Fruit fly (Drosophila melanogaster) whole organism, embryonic: Measurements from ENCODE around the gene CG11131.

Experiments
- Adf1 ChIP-seq: fragments of 200-800 bp; sonication (Bioruptor generic); IDR thresholded peaks from 2 replicates; pipeline ENCODE4 v1.3.6; 2022; ENCODE audit warnings: missing biosample characterization, missing genetic modification characterization
- Asciz ChIP-seq: fragments of 200-800 bp; sonication (Bioruptor generic); optimal IDR thresholded peaks from 2 replicates; lab custom pipeline; 2017; ENCODE audit warnings: missing biosample characterization, mild to moderate bottlenecking, missing genetic modification characterization, missing genetic modification reagents
- Bteb2 ChIP-seq: fragments of 200-800 bp; sonication (Bioruptor generic); optimal IDR thresholded peaks from 2 replicates; lab custom pipeline; 2016; ENCODE audit warnings: missing biosample characterization, missing genetic modification characterization
- CG10209 ChIP-seq: fragments of 200-800 bp; sonication (Bioruptor generic); optimal IDR thresholded peaks from 3 replicates; lab custom pipeline; 2017; ENCODE audit warnings: missing biosample characterization, mild to moderate bottlenecking, missing genetic modification characterization, missing genetic modification reagents
- CG10267 ChIP-seq: fragments of 200-800 bp; sonication (Bioruptor generic); optimal IDR thresholded peaks from 2 replicates; lab custom pipeline; 2018; ENCODE audit warnings: missing biosample characterization, mild to moderate bottlenecking, missing genetic modification characterization, moderate library complexity
- CG13894 ChIP-seq: fragments of 200-800 bp; sonication (Bioruptor generic); optimal IDR thresholded peaks from 3 replicates; lab custom pipeline; 2018; ENCODE audit warnings: missing biosample characterization, mild to moderate bottlenecking, missing genetic modification characterization, moderate library complexity
- CG14710 ChIP-seq: fragments of 200-800 bp; sonication (Bioruptor generic); optimal IDR thresholded peaks from 3 replicates; lab custom pipeline; 2019; ENCODE audit warnings: missing biosample characterization, mild to moderate bottlenecking, missing genetic modification characterization, moderate library complexity
- CG15696 ChIP-seq: fragments of 200-800 bp; sonication (Bioruptor generic); optimal IDR thresholded peaks from 2 replicates; lab custom pipeline; 2019; ENCODE audit warnings: missing biosample characterization, mild to moderate bottlenecking, missing genetic modification characterization, moderate library complexity
- CG17385 ChIP-seq: fragments of 200-800 bp; sonication (Bioruptor generic); optimal IDR thresholded peaks from 3 replicates; lab custom pipeline; 2018; ENCODE audit warnings: missing biosample characterization, mild to moderate bottlenecking, missing genetic modification characterization
- CG1832 ChIP-seq: fragments of 200-800 bp; sonication (Bioruptor generic); optimal IDR thresholded peaks from 2 replicates; lab custom pipeline; 2017; ENCODE audit warnings: missing biosample characterization, mild to moderate bottlenecking, missing genetic modification characterization, inconsistent platforms
- CG31388 ChIP-seq: fragments of 200-800 bp; sonication (Bioruptor generic); optimal IDR thresholded peaks from 2 replicates; lab custom pipeline; 2016; ENCODE audit warnings: missing biosample characterization, missing genetic modification characterization
- CG34422 ChIP-seq: fragments of 200-800 bp; sonication (Bioruptor generic); IDR thresholded peaks from 3 replicates; pipeline ENCODE4 v1.3.6; 2022; ENCODE audit warnings: missing biosample characterization, missing genetic modification characterization
- CG3847 ChIP-seq: fragments of 200-800 bp; sonication (Bioruptor generic); IDR thresholded peaks from 2 replicates; pipeline ENCODE4 v1.3.6; 2022; ENCODE audit warnings: missing biosample characterization, missing genetic modification characterization
- CG3995 ChIP-seq: fragments of 200-800 bp; sonication (Bioruptor generic); optimal IDR thresholded peaks from 3 replicates; lab custom pipeline; 2016; ENCODE audit warnings: missing biosample characterization, missing genetic modification characterization
- CG42726 ChIP-seq: fragments of 200-800 bp; sonication (Bioruptor generic); IDR thresholded peaks from 2 replicates; pipeline ENCODE4 v1.3.6; 2022; ENCODE audit warnings: missing biosample characterization, missing genetic modification characterization; ENCODE audit not compliant: partially characterized antibody
- CG4820 ChIP-seq: fragments of 200-800 bp; sonication (Bioruptor generic); optimal IDR thresholded peaks from 3 replicates; lab custom pipeline; 2016; ENCODE audit warnings: missing biosample characterization, missing genetic modification characterization
- CG5245 ChIP-seq: fragments of 200-800 bp; sonication (Bioruptor generic); optimal IDR thresholded peaks from 3 replicates; lab custom pipeline; 2016; ENCODE audit warnings: missing biosample characterization, missing genetic modification characterization
- CG6272 ChIP-seq: fragments of 200-800 bp; sonication (Bioruptor generic); IDR thresholded peaks from 2 replicates; pipeline ENCODE4 v1.3.6; 2022; ENCODE audit warnings: missing biosample characterization, missing genetic modification characterization
- CG7556 ChIP-seq: fragments of 200-800 bp; sonication (Bioruptor generic); optimal IDR thresholded peaks from 2 replicates; lab custom pipeline; 2017; ENCODE audit warnings: missing biosample characterization, mild to moderate bottlenecking, missing genetic modification characterization
- CG7839 ChIP-seq: fragments of 200-800 bp; sonication (Bioruptor generic); optimal IDR thresholded peaks from 3 replicates; lab custom pipeline; 2018; ENCODE audit warnings: missing biosample characterization, mild to moderate bottlenecking, missing genetic modification characterization, moderate library complexity
- CG8359 ChIP-seq: fragments of 200-800 bp; sonication (Bioruptor generic); optimal IDR thresholded peaks from 2 replicates; lab custom pipeline; 2017; ENCODE audit warnings: missing biosample characterization, mild to moderate bottlenecking, missing genetic modification characterization, borderline replicate concordance
- CG8924 ChIP-seq: fragments of 200-800 bp; optimal IDR thresholded peaks from 3 replicates; lab custom pipeline; 2019; ENCODE audit warnings: missing biosample characterization, mild to moderate bottlenecking, missing genetic modification characterization, moderate library complexity
- Dad ChIP-seq: fragments of 200-800 bp; sonication (Bioruptor generic); optimal IDR thresholded peaks from 3 replicates; lab custom pipeline; 2016; ENCODE audit warnings: missing biosample characterization, missing genetic modification characterization
- Dek ChIP-seq: fragments of 200-800 bp; sonication (Bioruptor generic); optimal IDR thresholded peaks from 3 replicates; lab custom pipeline; 2019; ENCODE audit warnings: missing biosample characterization, mild to moderate bottlenecking, missing genetic modification characterization, moderate library complexity
- HHEX ChIP-seq: fragments of 200-800 bp; sonication (Bioruptor generic); optimal IDR thresholded peaks from 3 replicates; lab custom pipeline; 2017; ENCODE audit warnings: missing biosample characterization, mild to moderate bottlenecking, missing genetic modification characterization, missing genetic modification reagents
- HLH3B ChIP-seq: fragments of 200-800 bp; sonication (Bioruptor generic); IDR thresholded peaks from 2 replicates; pipeline ENCODE4 v1.3.6; 2022; ENCODE audit warnings: missing biosample characterization, missing genetic modification characterization
- HmgZ ChIP-seq: fragments of 200-800 bp; sonication (Bioruptor generic); optimal IDR thresholded peaks from 2 replicates; lab custom pipeline; 2018; ENCODE audit warnings: missing biosample characterization, mild to moderate bottlenecking, missing genetic modification characterization
- Med ChIP-seq: fragments of 200-800 bp; sonication (Bioruptor generic); peaks from one replicate; lab custom pipeline; 2016; ENCODE audit warnings: missing biosample characterization, missing genetic modification characterization, mild to moderate bottlenecking, inconsistent platforms, moderate library complexity
- Neu2 ChIP-seq: fragments of 200-800 bp; sonication (Bioruptor generic); optimal IDR thresholded peaks from 3 replicates; lab custom pipeline; 2016; ENCODE audit warnings: missing biosample characterization, missing genetic modification characterization, borderline replicate concordance
- PHDP ChIP-seq: fragments of 200-800 bp; sonication (Bioruptor generic); optimal IDR thresholded peaks from 3 replicates; lab custom pipeline; 2018; ENCODE audit warnings: missing biosample characterization, mild to moderate bottlenecking, missing genetic modification characterization, moderate library complexity
- Ptx1 ChIP-seq: fragments of 200-800 bp; sonication (Bioruptor generic); IDR thresholded peaks from 2 replicates; pipeline ENCODE4 v1.3.6; 2022; ENCODE audit warnings: missing biosample characterization, missing genetic modification characterization
- Rx ChIP-seq: fragments of 200-800 bp; sonication (Bioruptor generic); IDR thresholded peaks from 2 replicates; pipeline ENCODE4 v1.3.6; 2022; ENCODE audit warnings: missing biosample characterization, missing genetic modification characterization
- Six4 ChIP-seq: fragments of 200-800 bp; sonication (Bioruptor generic); optimal IDR thresholded peaks from 2 replicates; lab custom pipeline; 2016; ENCODE audit warnings: missing biosample characterization, missing genetic modification characterization
- Ssrp ChIP-seq: fragments of 200-800 bp; sonication (Bioruptor generic); optimal IDR thresholded peaks from 2 replicates; lab custom pipeline; 2018; ENCODE audit warnings: missing biosample characterization, mild to moderate bottlenecking, missing genetic modification characterization, moderate library complexity
- Xrp1 ChIP-seq: fragments of 200-800 bp; sonication (Bioruptor generic); IDR thresholded peaks from 2 replicates; pipeline ENCODE4 v1.3.6; 2022; ENCODE audit warnings: missing biosample characterization, missing genetic modification characterization
- ac ChIP-seq: fragments of 200-800 bp; sonication (Bioruptor generic); optimal IDR thresholded peaks from 3 replicates; lab custom pipeline; 2017; ENCODE audit warnings: missing biosample characterization, mild to moderate bottlenecking, missing genetic modification characterization
- cg ChIP-seq: fragments of 200-800 bp; sonication (Bioruptor generic); optimal IDR thresholded peaks from 3 replicates; lab custom pipeline; 2019; ENCODE audit warnings: missing biosample characterization, mild to moderate bottlenecking, missing genetic modification characterization, moderate library complexity
- chinmo ChIP-seq: fragments of 200-800 bp; sonication (Bioruptor generic); IDR thresholded peaks from 4 replicates; pipeline ENCODE4 v1.3.6; 2022; ENCODE audit warnings: missing biosample characterization, missing genetic modification characterization; ENCODE audit not compliant: partially characterized antibody
- corto ChIP-seq: fragments of 200-800 bp; sonication (Bioruptor generic); optimal IDR thresholded peaks from 2 replicates; lab custom pipeline; 2016; ENCODE audit warnings: missing biosample characterization, mild to moderate bottlenecking, missing genetic modification characterization, moderate library complexity
- dysf ChIP-seq: fragments of 200-800 bp; sonication (Bioruptor generic); IDR thresholded peaks from 3 replicates; pipeline ENCODE4 v1.3.6; 2022; ENCODE audit warnings: missing biosample characterization, missing genetic modification characterization
- fru ChIP-seq: fragments of >200 bp; optimal IDR thresholded peaks from 2 replicates; lab custom pipeline; 2017
- grau ChIP-seq: fragments of 200-800 bp; optimal IDR thresholded peaks from 3 replicates; lab custom pipeline; 2019; ENCODE audit warnings: missing biosample characterization, mild to moderate bottlenecking, missing genetic modification characterization, moderate library complexity
- ham ChIP-seq: fragments of 200-800 bp; sonication (Bioruptor generic); IDR thresholded peaks from 2 replicates; pipeline ENCODE4 v1.3.6; 2022; ENCODE audit warnings: missing biosample characterization, missing genetic modification characterization
- lov ChIP-seq, 2 experiments: fragments of 200-800 bp in 1 of 2; fragments of >200 bp in 1 of 2; sonication (Bioruptor generic) in 1 of 2; IDR thresholded peaks in 1 of 2; optimal IDR thresholded peaks in 1 of 2; 2 replicates in 1 of 2; 3 replicates in 1 of 2; pipeline versions ENCODE4 v1.3.6 to Lab custom; 2017 to 2022; ENCODE audit warnings: missing biosample characterization in 1 of 2, missing genetic modification characterization in 1 of 2
- pita ChIP-seq: fragments of 200-800 bp; sonication (Bioruptor generic); optimal IDR thresholded peaks from 2 replicates; lab custom pipeline; 2017; ENCODE audit warnings: missing biosample characterization, mild to moderate bottlenecking, missing genetic modification characterization
- pros ChIP-seq: fragments of 200-800 bp; sonication (Bioruptor generic); optimal IDR thresholded peaks from 3 replicates; lab custom pipeline; 2019; ENCODE audit warnings: missing biosample characterization, mild to moderate bottlenecking, missing genetic modification characterization, moderate library complexity
- sens ChIP-seq: fragments of 200-800 bp; sonication (Bioruptor generic); peaks from one replicate; lab custom pipeline; 2016; ENCODE audit warnings: missing biosample characterization, missing genetic modification characterization
- sim ChIP-seq: fragments of 200-800 bp; sonication (Bioruptor generic); IDR thresholded peaks from 2 replicates; pipeline ENCODE4 v1.3.6; 2022; ENCODE audit warnings: missing biosample characterization, missing genetic modification characterization

The CG11131 gene

DNA sequence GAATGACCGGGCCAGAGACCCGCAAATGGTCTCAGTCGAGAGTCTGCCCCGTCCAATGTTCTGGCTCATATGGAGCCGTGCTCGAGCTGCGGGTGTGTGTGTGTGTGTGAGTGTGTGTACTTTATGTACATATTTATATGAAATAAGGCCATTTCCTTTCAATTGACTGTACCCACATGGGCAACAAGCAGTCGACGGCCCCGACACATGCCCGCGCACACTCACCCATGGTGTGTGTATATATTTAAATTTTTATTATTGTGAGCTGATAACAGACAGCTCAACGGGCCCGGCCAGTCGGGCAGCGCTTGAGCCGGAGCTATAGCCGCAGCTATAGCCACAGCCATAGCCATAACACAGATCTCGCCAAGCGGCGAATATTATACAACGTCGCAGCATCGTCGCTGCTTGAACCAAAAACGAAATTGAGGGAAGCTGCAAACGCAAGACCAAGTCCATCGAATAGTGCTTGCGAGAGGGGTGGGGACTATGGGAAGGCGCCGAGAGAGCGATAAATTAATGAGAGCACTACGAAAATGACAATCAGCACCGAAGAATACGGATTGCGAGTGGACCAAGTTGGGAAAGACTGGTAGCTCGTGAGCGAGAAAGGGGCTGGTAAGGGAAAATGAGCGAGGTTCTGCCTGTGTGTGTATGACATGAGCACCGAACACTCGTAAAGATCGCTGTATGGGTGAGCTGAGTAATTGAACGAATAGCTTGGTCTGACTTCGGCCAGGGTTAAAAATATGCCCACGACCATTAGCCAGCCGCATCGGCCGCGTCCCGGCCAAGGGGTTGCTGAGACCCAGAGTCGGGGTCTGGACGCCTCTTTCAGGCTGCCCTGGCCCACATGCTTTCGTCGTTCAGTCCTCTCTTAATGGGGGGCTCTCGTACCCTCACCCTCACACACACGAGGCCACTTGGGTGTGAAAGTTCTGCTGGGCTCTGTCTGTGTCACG is 49.7 kb downstream of the CG11131 start (continued):
- no peak for TF ChIP-seq CG31388 (GFP tag; lab: Kevin White, UChicago)
- TF ChIP-seq CG17385 (GFP tag; lab: Kevin White, UChicago), result no peak
- TF ChIP-seq CG42726 (GFP tag; lab: Robert Waterston, UW), result no peak
- TF ChIP-seq CG14710 (tag; lab: Kevin White, UChicago), result no peak
- TF ChIP-seq Med (GFP tag; lab: Kevin White, UChicago), result peak; percentile 65
- TF ChIP-seq HLH3B, result no peak
- TF ChIP-seq cg, result peak; percentile 73
- no peak for TF ChIP-seq CG7839
- TF ChIP-seq fru, result no peak
- no peak for TF ChIP-seq Rx (GFP tag; lab: Robert Waterston, UW)
- no peak for TF ChIP-seq sim
- peak; percentile 72 for TF ChIP-seq sens (GFP tag; lab: Kevin White, UChicago)
- no peak for TF ChIP-seq Neu2 (GFP tag; lab: Kevin White, UChicago)
- TF ChIP-seq CG3847 (GFP tag; lab: Robert Waterston, UW), result no peak
- no peak for TF ChIP-seq CG4820 (GFP tag; lab: Kevin White, UChicago)
- no peak for TF ChIP-seq dysf (GFP tag; lab: Robert Waterston, UW)
- TF ChIP-seq CG13894 (tag; lab: Kevin White, UChicago), result peak; percentile 21
- TF ChIP-seq pita (GFP tag; lab: Kevin White, UChicago), result no peak
- no peak for TF ChIP-seq Asciz
- TF ChIP-seq grau (tag; lab: Kevin White, UChicago), result no peak
- no peak for TF ChIP-seq Bteb2 (GFP tag; lab: Kevin White, UChicago)
- peak; percentile 98 for TF ChIP-seq pros
- no peak for TF ChIP-seq CG8359
- TF ChIP-seq Dek (tag; lab: Kevin White, UChicago), result no peak
- TF ChIP-seq CG34422 (GFP tag; lab: Robert Waterston, UW), result no peak
- 0 out of 4 replicates have a peak, but pooled peaks have one; percentile 66 for TF ChIP-seq chinmo (GFP tag; lab: Robert Waterston, UW)
- TF ChIP-seq CG3995 (GFP tag; lab: Kevin White, UChicago), result no peak
- TF ChIP-seq Six4 (GFP tag; lab: Kevin White, UChicago), result no peak
- TF ChIP-seq CG10267, result no peak
- no peak for TF ChIP-seq CG5245 (GFP tag; lab: Kevin White, UChicago)
- no peak for TF ChIP-seq ac (GFP tag; lab: Kevin White, UChicago)
- no peak for TF ChIP-seq corto
- no peak for TF ChIP-seq Ptx1 (GFP tag; lab: Robert Waterston, UW)
- no peak for TF ChIP-seq ham (GFP tag; lab: Robert Waterston, UW)
- TF ChIP-seq CG10209, result peak; percentile 3
- TF ChIP-seq CG1832 (GFP tag; lab: Kevin White, UChicago), result no peak
- TF ChIP-seq Adf1 (GFP tag; lab: Robert Waterston, UW), result peak; percentile 47; the same call in 1 of the 2 replicates
- no peak for TF ChIP-seq PHDP (tag; lab: Kevin White, UChicago)
- TF ChIP-seq HmgZ (tag; lab: Kevin White, UChicago), result no peak
- TF ChIP-seq Dad (GFP tag; lab: Kevin White, UChicago), result no peak
- TF ChIP-seq Xrp1 (GFP tag; lab: Robert Waterston, UW), result no peak
- no peak for TF ChIP-seq lov (optimal IDR thresholded peaks at IDR 0.05; lab: Kevin White, UChicago)
- 0 out of 3 replicates have a peak, but pooled peaks have one; percentile 49 for TF ChIP-seq lov (GFP tag; IDR thresholded peaks at IDR 0.05; lab: Robert Waterston, UW)
- no peak for TF ChIP-seq HHEX
- TF ChIP-seq Ssrp, result no peak
- TF ChIP-seq CG7556 (GFP tag; lab: Kevin White, UChicago), result no peak
- peak; percentile 39 for TF ChIP-seq CG8924 (tag; lab: Kevin White, UChicago)
- no peak for TF ChIP-seq CG6272
- TF ChIP-seq CG15696 (tag; lab: Kevin White, UChicago), result peak; percentile 25
